Worm (Caenorhabditis elegans): ENCODE data around the gene F55F10.1.

F55F10.1 gene

ce11 chrIV:4360497-4360896 lies at the start of gene F55F10.1:
TSS of gene F55F10.1 (plus strand) at chrIV:4360837.
- TF ChIP-seq sma-3 (GFP tag; optimal IDR thresholded peaks at IDR 0.05) (peak; percentile 48), unc-39 (tag; optimal IDR thresholded peaks at IDR 0.05) (no peak), crh-2 (tag; optimal IDR thresholded peaks at IDR 0.05) (peak; percentile 52), ZK546.5 (tag; optimal IDR thresholded peaks at IDR 0.05) (no peak), nhr-21 (tag; optimal IDR thresholded peaks at IDR 0.05) (peak; percentile 9), gmeb-1 (tag; optimal IDR thresholded peaks at IDR 0.05) (peak; percentile 88), egl-27 (tag; optimal IDR thresholded peaks at IDR 0.05) (peak; percentile 15), ceh-82 (tag; optimal IDR thresholded peaks at IDR 0.05) (no peak), fos-1 (tag; optimal IDR thresholded peaks at IDR 0.05) (peak; percentile 27), nhr-77 (tag; optimal IDR thresholded peaks at IDR 0.05) (no peak), R02D3.7 (tag; optimal IDR thresholded peaks at IDR 0.05) (no peak), mab-5 (tag; optimal IDR thresholded peaks at IDR 0.05) (peak; percentile 9), lsy-2 (tag; optimal IDR thresholded peaks at IDR 0.05) (peak; percentile 83 to 88), nhr-129 (tag; optimal IDR thresholded peaks at IDR 0.05) (peak; percentile 29), F13H6.1 (tag; optimal IDR thresholded peaks at IDR 0.05) (peak; percentile 36), sma-9 (GFP tag; optimal IDR thresholded peaks at IDR 0.05) (no peak), sma-9 (tag; optimal IDR thresholded peaks at IDR 0.05) (no peak), aly-2 (tag; optimal IDR thresholded peaks at IDR 0.05) (no peak), unc-55 (GFP tag; optimal IDR thresholded peaks at IDR 0.05) (peak; percentile 53), C34F6.9 (tag; optimal IDR thresholded peaks at IDR 0.05) (peak; percentile 79), ztf-11 (tag; optimal IDR thresholded peaks at IDR 0.05) (no peak), elt-1 (tag; optimal IDR thresholded peaks at IDR 0.05) (no peak), nhr-25 (tag; optimal IDR thresholded peaks at IDR 0.05) (peak; percentile 52)

- TF ChIP-seq ZK546.5 (tag; optimal IDR thresholded peaks at IDR 0.05) (no peak), sem-4 (tag; optimal IDR thresholded peaks at IDR 0.05) (no peak), elt-3 (tag; optimal IDR thresholded peaks at IDR 0.05) (no peak), ceh-16 (tag; optimal IDR thresholded peaks at IDR 0.05) (no peak), lin-11 (tag; optimal IDR thresholded peaks at IDR 0.05) (no peak), dmd-4 (tag; optimal IDR thresholded peaks at IDR 0.05) (no peak), R02D3.7 (tag; optimal IDR thresholded peaks at IDR 0.05) (no peak), sma-9 (GFP tag; optimal IDR thresholded peaks at IDR 0.05) (no peak), sma-9 (tag; optimal IDR thresholded peaks at IDR 0.05) (no peak)
Measured at ce11 chrIV:4316813-4317408, 43.7 kb upstream of the F55F10.1 start, which contains the start of gene Y24D9B.1. TSS of gene Y24D9B.1 (plus strand) at chrIV:4317358.

ce11 chrIV:4317638-4318037 lies 43.0 kb upstream of the F55F10.1 start:
- TF ChIP-seq sma-3 (GFP tag; optimal IDR thresholded peaks at IDR 0.05) (no peak), nhr-25 (tag; optimal IDR thresholded peaks at IDR 0.05) (no peak), fos-1 (tag; optimal IDR thresholded peaks at IDR 0.05) (no peak), skn-1 (tag; optimal IDR thresholded peaks at IDR 0.05) (no peak), sma-9 (GFP tag; optimal IDR thresholded peaks at IDR 0.05) (no peak), sma-9 (tag; optimal IDR thresholded peaks at IDR 0.05) (no peak), snpc-4 (tag; optimal IDR thresholded peaks at IDR 0.05) (no peak), nhr-6 (tag; optimal IDR thresholded peaks at IDR 0.05) (no peak), mab-5 (tag; optimal IDR thresholded peaks at IDR 0.05) (no peak), lin-11 (tag; optimal IDR thresholded peaks at IDR 0.05) (no peak), ceh-16 (tag; optimal IDR thresholded peaks at IDR 0.05) (no peak), lin-13 (GFP tag; optimal IDR thresholded peaks at IDR 0.05) (no peak), egl-27 (tag; optimal IDR thresholded peaks at IDR 0.05) (no peak), aly-2 (tag; optimal IDR thresholded peaks at IDR 0.05) (no peak), elt-1 (tag; optimal IDR thresholded peaks at IDR 0.05) (no peak), nhr-23 (tag; optimal IDR thresholded peaks at IDR 0.05) (no peak), nhr-21 (tag; optimal IDR thresholded peaks at IDR 0.05) (no peak), zag-1 (tag; optimal IDR thresholded peaks at IDR 0.05) (no peak), nhr-237 (tag; optimal IDR thresholded peaks at IDR 0.05) (no peak)

ce11 chrIV:4318056-4318455 lies 42.6 kb upstream of the F55F10.1 start:
- TF ChIP-seq ceh-16 (tag; optimal IDR thresholded peaks at IDR 0.05) (no peak), crh-2 (tag; optimal IDR thresholded peaks at IDR 0.05) (no peak), sma-9 (GFP tag; optimal IDR thresholded peaks at IDR 0.05) (no peak), sma-9 (tag; optimal IDR thresholded peaks at IDR 0.05) (no peak), sem-4 (tag; optimal IDR thresholded peaks at IDR 0.05) (no peak), nhr-129 (tag; optimal IDR thresholded peaks at IDR 0.05) (no peak), nhr-25 (tag; optimal IDR thresholded peaks at IDR 0.05) (no peak), R02D3.7 (tag; optimal IDR thresholded peaks at IDR 0.05) (no peak), elt-1 (tag; optimal IDR thresholded peaks at IDR 0.05) (no peak), elt-3 (tag; optimal IDR thresholded peaks at IDR 0.05) (no peak), lin-13 (GFP tag; optimal IDR thresholded peaks at IDR 0.05) (no peak), ama-1 (optimal IDR thresholded peaks at IDR 0.05) (no peak), egl-27 (tag; optimal IDR thresholded peaks at IDR 0.05) (no peak), skn-1 (tag; optimal IDR thresholded peaks at IDR 0.05) (no peak), nhr-10 (tag; optimal IDR thresholded peaks at IDR 0.05) (no peak), lin-11 (tag; optimal IDR thresholded peaks at IDR 0.05) (no peak), lsy-2 (tag; optimal IDR thresholded peaks at IDR 0.05) (no peak), ztf-11 (tag; optimal IDR thresholded peaks at IDR 0.05) (no peak)
